Fruit fly (Drosophila melanogaster) whole organism, prepupa: ENCODE measurements around the gene Dhc1.

ENCODE experiments used
- Blimp-1 ChIP-seq: fragments of 200-800 bp; sonication (Bioruptor generic); optimal IDR thresholded peaks from 3 replicates; lab custom pipeline; 2017; ENCODE audit warnings: missing biosample characterization, missing genetic modification characterization, mild to moderate bottlenecking, moderate library complexity, missing genetic modification reagents
- CG10631 ChIP-seq: fragments of 200-800 bp; sonication (Bioruptor generic); optimal IDR thresholded peaks from 2 replicates; lab custom pipeline; 2016; ENCODE audit warnings: missing biosample characterization, missing genetic modification characterization
- CG10669 ChIP-seq: fragments of 200-800 bp; sonication (Bioruptor generic); optimal IDR thresholded peaks from 3 replicates; lab custom pipeline; 2018; ENCODE audit warnings: missing biosample characterization, mild to moderate bottlenecking, missing genetic modification characterization, moderate library complexity
- CG11902 ChIP-seq: fragments of 200-800 bp; sonication (Bioruptor generic); optimal IDR thresholded peaks from 3 replicates; lab custom pipeline; 2016; ENCODE audit warnings: missing biosample characterization, missing genetic modification characterization
- CG1621 ChIP-seq: fragments of 200-800 bp; sonication (Bioruptor generic); optimal IDR thresholded peaks from 3 replicates; lab custom pipeline; 2018; ENCODE audit warnings: missing biosample characterization, mild to moderate bottlenecking, missing genetic modification characterization
- CG3032 ChIP-seq: fragments of 200-800 bp; optimal IDR thresholded peaks from 2 replicates; lab custom pipeline; 2019; ENCODE audit warnings: missing biosample characterization, mild to moderate bottlenecking, missing genetic modification characterization, moderate library complexity
- CG31627 ChIP-seq: fragments of 200-800 bp; sonication (Bioruptor generic); optimal IDR thresholded peaks from 3 replicates; lab custom pipeline; 2016; ENCODE audit warnings: missing biosample characterization, missing genetic modification characterization
- CG34406 ChIP-seq: fragments of 200-800 bp; sonication (Bioruptor generic); optimal IDR thresholded peaks from 3 replicates; lab custom pipeline; 2016; ENCODE audit warnings: missing biosample characterization, missing genetic modification characterization
- CG4318 ChIP-seq: fragments of 200-800 bp; sonication (Bioruptor generic); optimal IDR thresholded peaks from 3 replicates; lab custom pipeline; 2017; ENCODE audit warnings: missing biosample characterization, mild to moderate bottlenecking, missing genetic modification characterization
- CG6276 ChIP-seq: fragments of 200-800 bp; sonication (Bioruptor generic); optimal IDR thresholded peaks from 2 replicates; lab custom pipeline; 2017; ENCODE audit warnings: missing biosample characterization, mild to moderate bottlenecking, missing genetic modification characterization
- CG6792 ChIP-seq: fragments of 200-800 bp; sonication (Bioruptor generic); optimal IDR thresholded peaks from 3 replicates; lab custom pipeline; 2016; ENCODE audit warnings: missing biosample characterization, missing genetic modification characterization
- CG6808 ChIP-seq: fragments of 200-800 bp; sonication (Bioruptor generic); optimal IDR thresholded peaks from 3 replicates; lab custom pipeline; 2017; ENCODE audit warnings: missing biosample characterization, missing genetic modification characterization, mild to moderate bottlenecking, moderate library complexity, missing genetic modification reagents
- CG6854 ChIP-seq: fragments of 200-800 bp; sonication (Bioruptor generic); optimal IDR thresholded peaks from 2 replicates; lab custom pipeline; 2017; ENCODE audit warnings: missing biosample characterization, mild to moderate bottlenecking, missing genetic modification characterization
- CG7368 ChIP-seq: fragments of 200-800 bp; sonication (Bioruptor generic); optimal IDR thresholded peaks from 3 replicates; lab custom pipeline; 2016; ENCODE audit warnings: missing biosample characterization, missing genetic modification characterization
- CG8119 ChIP-seq: fragments of 200-800 bp; sonication (Bioruptor generic); IDR thresholded peaks from 3 replicates; pipeline ENCODE4 v1.3.6; 2022; ENCODE audit warnings: missing biosample characterization, missing genetic modification characterization
- CG9139 ChIP-seq: fragments of 200-800 bp; sonication (Bioruptor generic); optimal IDR thresholded peaks from 3 replicates; lab custom pipeline; 2017; ENCODE audit warnings: missing biosample characterization, mild to moderate bottlenecking, missing genetic modification characterization
- Eip75B ChIP-seq: fragments of 200-800 bp; sonication (Bioruptor generic); optimal IDR thresholded peaks from 3 replicates; lab custom pipeline; 2016; ENCODE audit warnings: missing biosample characterization, missing genetic modification characterization
- Eip78C ChIP-seq: fragments of 200-800 bp; sonication (Bioruptor generic); peaks from one replicate; lab custom pipeline; 2016; ENCODE audit warnings: missing biosample characterization, missing genetic modification characterization
- Ets21C ChIP-seq: fragments of 200-800 bp; sonication (Bioruptor generic); optimal IDR thresholded peaks from 3 replicates; lab custom pipeline; 2016; ENCODE audit warnings: missing biosample characterization, missing genetic modification characterization
- Ets96B ChIP-seq: fragments of 200-800 bp; optimal IDR thresholded peaks from 2 replicates; lab custom pipeline; 2019; ENCODE audit warnings: missing biosample characterization, mild to moderate bottlenecking, missing genetic modification characterization, moderate library complexity
- Hr39 ChIP-seq: fragments of 200-800 bp; sonication (Bioruptor generic); optimal IDR thresholded peaks from 2 replicates; lab custom pipeline; 2016; ENCODE audit warnings: missing biosample characterization, missing genetic modification characterization
- Lpt ChIP-seq: fragments of 200-800 bp; sonication (Bioruptor generic); optimal IDR thresholded peaks from 3 replicates; lab custom pipeline; 2016; ENCODE audit warnings: missing biosample characterization, missing genetic modification characterization
- Met ChIP-seq: fragments of 200-800 bp; sonication (Bioruptor generic); optimal IDR thresholded peaks from 3 replicates; lab custom pipeline; 2016; ENCODE audit warnings: missing biosample characterization, missing genetic modification characterization
- Smox ChIP-seq: fragments of 200-800 bp; sonication (Bioruptor generic); optimal IDR thresholded peaks from 3 replicates; lab custom pipeline; 2016; ENCODE audit warnings: missing biosample characterization, missing genetic modification characterization
- Sox102F ChIP-seq: fragments of 200-800 bp; sonication (Bioruptor generic); optimal IDR thresholded peaks from 2 replicates; lab custom pipeline; 2016; ENCODE audit warnings: missing biosample characterization, mild to moderate bottlenecking, missing genetic modification characterization
- Sox14 ChIP-seq: fragments of 200-800 bp; sonication (Bioruptor generic); optimal IDR thresholded peaks from 3 replicates; lab custom pipeline; 2016; ENCODE audit warnings: missing biosample characterization, missing genetic modification characterization
- Sox15 ChIP-seq: fragments of 200-800 bp; sonication (Bioruptor generic); optimal IDR thresholded peaks from 3 replicates; lab custom pipeline; 2016; ENCODE audit warnings: missing biosample characterization, missing genetic modification characterization
- cyc ChIP-seq: fragments of 200-800 bp; sonication (Bioruptor generic); optimal IDR thresholded peaks from 3 replicates; lab custom pipeline; 2016; ENCODE audit warnings: missing biosample characterization, missing genetic modification characterization
- dac ChIP-seq: fragments of 200-800 bp; sonication (Bioruptor generic); optimal IDR thresholded peaks from 2 replicates; lab custom pipeline; 2017; ENCODE audit warnings: missing biosample characterization, mild to moderate bottlenecking, missing genetic modification characterization
- dsx ChIP-seq: fragments of 200-800 bp; optimal IDR thresholded peaks from 3 replicates; lab custom pipeline; 2019; ENCODE audit warnings: missing biosample characterization, mild to moderate bottlenecking, missing genetic modification characterization, moderate library complexity; ENCODE audit not compliant: poor library complexity, severe bottlenecking
- esn ChIP-seq: fragments of 200-800 bp; sonication (Bioruptor generic); optimal IDR thresholded peaks from 2 replicates; lab custom pipeline; 2016; ENCODE audit warnings: missing biosample characterization, mild to moderate bottlenecking, missing genetic modification characterization, moderate library complexity
- fd59A ChIP-seq: fragments of 200-800 bp; sonication (Bioruptor generic); optimal IDR thresholded peaks from 2 replicates; lab custom pipeline; 2017; ENCODE audit warnings: missing biosample characterization, mild to moderate bottlenecking, missing genetic modification characterization, missing genetic modification reagents
- fkh ChIP-seq: fragments of 200-800 bp; sonication (Bioruptor generic); optimal IDR thresholded peaks from 3 replicates; lab custom pipeline; 2017; ENCODE audit warnings: missing biosample characterization, mild to moderate bottlenecking, missing genetic modification characterization, moderate library complexity
- lz ChIP-seq: fragments of 200-800 bp; sonication (Bioruptor generic); optimal IDR thresholded peaks from 3 replicates; lab custom pipeline; 2016; ENCODE audit warnings: missing biosample characterization, missing genetic modification characterization
- net ChIP-seq: fragments of 200-800 bp; sonication (Bioruptor generic); optimal IDR thresholded peaks from 3 replicates; lab custom pipeline; 2016; ENCODE audit warnings: missing biosample characterization, missing genetic modification characterization
- spab ChIP-seq: fragments of 200-800 bp; sonication (Bioruptor generic); optimal IDR thresholded peaks from 2 replicates; lab custom pipeline; 2017; ENCODE audit warnings: missing biosample characterization, mild to moderate bottlenecking, missing genetic modification characterization, missing genetic modification reagents
- svp ChIP-seq: fragments of 200-800 bp; sonication (Bioruptor generic); peaks from one replicate; lab custom pipeline; 2016; ENCODE audit warnings: missing biosample characterization, missing genetic modification characterization

Dhc1 gene

dm6 chr3R:9674196-9674693, at the start of gene Dhc1:
TSS of gene Dhc1 (minus strand) at chr3R:9674643.
- TF ChIP-seq CG4318 (GFP tag; lab: Kevin White, UChicago), result no peak
- no peak for TF ChIP-seq Hr39 (GFP tag; lab: Kevin White, UChicago)
- TF ChIP-seq CG10631 (GFP tag; lab: Kevin White, UChicago), result no peak
- no peak for TF ChIP-seq spab

dm6 chr3R:9710886-9711285, 36.4 kb upstream of the Dhc1 start, which contains the start of the genes trbd and dmt:
TSS of gene trbd (minus strand) at chr3R:9711037.
TSS of gene dmt (plus strand) at chr3R:9711142.
- TF ChIP-seq dac, result no peak
- peak; percentile 41 for TF ChIP-seq Blimp-1 (GFP tag; lab: Kevin White, UChicago)
- no peak for TF ChIP-seq Smox (GFP tag; lab: Kevin White, UChicago)
- peak; percentile 99 for TF ChIP-seq fkh (GFP tag; lab: Kevin White, UChicago)
- TF ChIP-seq esn, result no peak
- no peak for TF ChIP-seq svp (GFP tag; lab: Kevin White, UChicago)
- TF ChIP-seq CG10669 (GFP tag; lab: Kevin White, UChicago), result no peak
- TF ChIP-seq CG6854 (GFP tag; lab: Kevin White, UChicago), result peak; percentile 75
- TF ChIP-seq Sox102F (GFP tag; lab: Kevin White, UChicago), result no peak
- TF ChIP-seq Ets21C, result no peak

DNA sequence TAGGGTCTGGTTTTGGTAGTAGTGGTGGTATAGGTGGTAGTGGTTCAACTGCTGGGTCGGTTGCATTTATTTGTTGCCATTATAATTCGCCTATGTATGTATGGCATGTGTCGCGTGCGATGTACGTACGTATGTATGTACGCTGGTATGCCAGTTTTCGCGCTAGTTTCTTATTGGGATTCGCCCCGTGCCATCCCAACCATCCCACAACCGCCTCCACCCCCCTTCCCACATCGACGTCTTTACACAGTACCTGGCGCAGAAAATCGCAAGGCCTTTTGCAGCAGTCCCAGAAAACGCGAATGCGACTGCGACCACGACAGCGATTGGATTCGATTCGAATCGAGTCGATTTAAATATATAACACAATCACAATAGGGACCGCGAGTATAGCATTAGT, 35.8 kb upstream of the Dhc1 start:
- TF ChIP-seq CG6792, result no peak
- no peak for TF ChIP-seq spab
- TF ChIP-seq cyc (GFP tag; lab: Kevin White, UChicago), result no peak
- no peak for TF ChIP-seq CG6808 (GFP tag; lab: Kevin White, UChicago)
- no peak for TF ChIP-seq Met (GFP tag; lab: Kevin White, UChicago)
- no peak for TF ChIP-seq Sox15 (GFP tag; lab: Kevin White, UChicago)
- TF ChIP-seq lz (GFP tag; lab: Kevin White, UChicago), result no peak
- TF ChIP-seq net, result no peak

DNA sequence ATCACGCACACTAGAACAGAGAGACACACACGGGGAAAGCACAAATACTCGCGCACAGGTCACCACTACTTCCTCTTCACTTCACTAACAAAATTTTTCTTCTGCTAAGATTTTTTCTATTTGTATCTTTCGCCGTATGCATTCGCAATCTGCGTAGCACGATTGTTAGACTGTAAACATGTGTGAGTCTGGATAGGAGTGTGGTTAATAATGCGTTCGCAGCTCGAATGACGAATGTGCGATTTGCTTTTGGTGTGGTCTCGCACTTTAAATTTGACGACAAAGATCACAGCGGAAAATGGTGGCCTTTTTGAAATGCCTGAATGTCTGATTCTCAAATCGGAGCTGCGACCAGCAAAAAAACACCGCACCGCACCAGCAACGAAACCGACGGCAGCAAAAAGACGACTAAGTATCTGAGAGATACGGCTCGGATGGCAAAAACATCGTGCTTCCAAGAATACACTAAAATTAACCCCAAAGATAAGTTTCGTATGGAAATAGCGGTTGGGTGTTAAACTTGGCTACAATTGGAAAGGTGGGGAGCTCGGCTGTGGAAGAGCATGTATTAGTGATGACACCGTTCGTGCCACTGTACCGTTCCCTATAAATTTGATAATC, 30.7 kb upstream of the Dhc1 start, which contains the start of gene Unc-115a:
Unc-115a (minus strand) TSS at position 410 of the 621 bp plus-strand sequence.
- TF ChIP-seq CG9139 (GFP tag; lab: Kevin White, UChicago) (no peak), svp (GFP tag; lab: Kevin White, UChicago) (no peak), dsx (GFP tag; lab: Kevin White, UChicago) (peak; percentile 60), CG8119 (no peak), CG4318 (GFP tag; lab: Kevin White, UChicago) (no peak), fd59A (no peak), CG31627 (GFP tag; lab: Kevin White, UChicago) (peak; percentile 4), CG3032 (tag; lab: Kevin White, UChicago) (peak; percentile 36), Eip78C (GFP tag; lab: Kevin White, UChicago) (no peak), Blimp-1 (GFP tag; lab: Kevin White, UChicago) (no peak), Eip75B (GFP tag; lab: Kevin White, UChicago) (no peak), Sox15 (GFP tag; lab: Kevin White, UChicago) (no peak), CG11902 (GFP tag; lab: Kevin White, UChicago) (no peak), fkh (GFP tag; lab: Kevin White, UChicago) (peak; percentile 35), CG10669 (GFP tag; lab: Kevin White, UChicago) (no peak), CG6808 (GFP tag; lab: Kevin White, UChicago) (no peak), CG6276 (no peak), lz (GFP tag; lab: Kevin White, UChicago) (peak; percentile 38), dac (no peak), CG34406 (GFP tag; lab: Kevin White, UChicago) (no peak), cyc (GFP tag; lab: Kevin White, UChicago) (peak; percentile 1), esn (peak; percentile 55), CG7368 (GFP tag; lab: Kevin White, UChicago) (no peak), Sox14 (GFP tag; lab: Kevin White, UChicago) (peak; percentile 69), CG6854 (GFP tag; lab: Kevin White, UChicago) (peak; percentile 28), Ets96B (tag; lab: Kevin White, UChicago) (peak; percentile 11), Lpt (GFP tag; lab: Kevin White, UChicago) (no peak), CG1621 (tag; lab: Kevin White, UChicago) (peak; percentile 81), spab (no peak)
- TF ChIP-seq, all 60 proteins: peak for 11
